Worm (Caenorhabditis elegans) whole organism, midembryonic: ENCODE measurements around the gene R02D5.3.

Source experiments
- T22C8.4 ChIP-seq: fragments of 200-800 bp; sonication (Bioruptor generic); IDR thresholded peaks from 2 replicates; pipeline ENCODE4 v1.3.6; 2022; ENCODE audit warnings: missing genetic modification characterization, missing compliant biosample characterization
- cog-1 ChIP-seq: sonication (generic microtip); optimal IDR thresholded peaks from 2 replicates; lab custom pipeline; 2016; ENCODE audit warnings: missing genetic modification characterization, missing compliant biosample characterization
- flt-1 ChIP-seq: fragments of 200-800 bp; sonication (Bioruptor generic); IDR thresholded peaks from 2 replicates; pipeline ENCODE4 v1.3.6; 2022; ENCODE audit warnings: missing genetic modification characterization, missing compliant biosample characterization
- klf-2 ChIP-seq: fragments of 200-800 bp; sonication (Bioruptor generic); conservative IDR thresholded peaks from 2 replicates; pipeline ENCODE4 v1.3.6; 2022; ENCODE audit warnings: missing genetic modification reagents, missing genetic modification characterization, missing compliant biosample characterization
- med-1 ChIP-seq: sonication (generic microtip); optimal IDR thresholded peaks from 2 replicates; lab custom pipeline; 2017; ENCODE audit warnings: missing genetic modification characterization, mild to moderate bottlenecking, missing compliant biosample characterization, antibody characterized with exemption, missing genetic modification reagents; ENCODE audit not compliant: insufficient read depth
- ref-1 ChIP-seq: fragments of 200-800 bp; sonication (Bioruptor generic); conservative IDR thresholded peaks from 2 replicates; pipeline ENCODE4 v1.3.6; 2022; ENCODE audit warnings: missing genetic modification reagents, missing genetic modification characterization, missing compliant biosample characterization
- tab-1 ChIP-seq: fragments of 200-800 bp; sonication (Bioruptor generic); IDR thresholded peaks from 2 replicates; pipeline ENCODE4 v1.3.6; 2022; ENCODE audit warnings: missing genetic modification characterization, missing compliant biosample characterization
- ztf-23 ChIP-seq: fragments of 200-800 bp; sonication (Bioruptor generic); IDR thresholded peaks from 2 replicates; pipeline ENCODE4 v1.3.6; 2022; ENCODE audit warnings: missing genetic modification reagents, missing genetic modification characterization, missing compliant biosample characterization
- ztf-29 ChIP-seq: fragments of 200-800 bp; sonication (Bioruptor generic); IDR thresholded peaks from 2 replicates; pipeline ENCODE4 v1.3.6; 2022; ENCODE audit warnings: missing genetic modification reagents, missing genetic modification characterization, missing compliant biosample characterization

Gene R02D5.3

ce11 chrV:14482728-14483210 lies at the start of gene R02D5.3:
R02D5.3 (plus strand) TSS chrV:14483160.
- TF ChIP-seq klf-2 (GFP tag; lab: Robert Waterston, UW) (no peak), T22C8.4 (GFP tag; lab: Robert Waterston, UW) (no peak), tab-1 (GFP tag; lab: Robert Waterston, UW) (no peak), ztf-23 (no peak), cog-1 (tag; lab: Kevin White, UChicago) (no peak), ref-1 (no peak)

- TF ChIP-seq flt-1 (GFP tag; lab: Robert Waterston, UW) (no peak), ztf-23 (no peak), klf-2 (GFP tag; lab: Robert Waterston, UW) (no peak), cog-1 (tag; lab: Kevin White, UChicago) (no peak), med-1 (GFP tag; lab: Kevin White, UChicago) (no peak), ztf-29 (GFP tag; lab: Robert Waterston, UW) (no peak), ref-1 (no peak), T22C8.4 (GFP tag; lab: Robert Waterston, UW) (no peak), tab-1 (GFP tag; lab: Robert Waterston, UW) (no peak)
Observed at ce11 chrV:14433584-14433983, 49.4 kb upstream of the R02D5.3 start.

- TF ChIP-seq tab-1 (GFP tag; lab: Robert Waterston, UW) (no peak), T22C8.4 (GFP tag; lab: Robert Waterston, UW) (no peak), flt-1 (GFP tag; lab: Robert Waterston, UW) (no peak), ztf-29 (GFP tag; lab: Robert Waterston, UW) (no peak)
Observed at ce11 chrV:14436195-14436594, 46.8 kb upstream of the R02D5.3 start.

- TF ChIP-seq flt-1 (GFP tag; lab: Robert Waterston, UW) (no peak), ref-1 (no peak), cog-1 (tag; lab: Kevin White, UChicago) (no peak), ztf-29 (GFP tag; lab: Robert Waterston, UW) (no peak), med-1 (GFP tag; lab: Kevin White, UChicago) (no peak), klf-2 (GFP tag; lab: Robert Waterston, UW) (no peak), tab-1 (GFP tag; lab: Robert Waterston, UW) (no peak), ztf-23 (no peak), T22C8.4 (GFP tag; lab: Robert Waterston, UW) (no peak)
Observed at ce11 chrV:14437355-14437754, 45.6 kb upstream of the R02D5.3 start.

ce11 chrV:14438099-14438739 lies 44.7 kb upstream of the R02D5.3 start:
- TF ChIP-seq ref-1, result no peak
- TF ChIP-seq ztf-29 (GFP tag; lab: Robert Waterston, UW), result no peak
- TF ChIP-seq ztf-23, result no peak
- no peak for TF ChIP-seq T22C8.4 (GFP tag; lab: Robert Waterston, UW)
- TF ChIP-seq flt-1 (GFP tag; lab: Robert Waterston, UW), result no peak
- TF ChIP-seq med-1 (GFP tag; lab: Kevin White, UChicago), result no peak
- TF ChIP-seq tab-1 (GFP tag; lab: Robert Waterston, UW), result no peak
- no peak for TF ChIP-seq cog-1 (tag; lab: Kevin White, UChicago)

ce11 chrV:14439236-14439635 lies 43.7 kb upstream of the R02D5.3 start:
- no peak for TF ChIP-seq cog-1 (tag; lab: Kevin White, UChicago)
- TF ChIP-seq klf-2 (GFP tag; lab: Robert Waterston, UW), result no peak
- no peak for TF ChIP-seq ref-1
- no peak for TF ChIP-seq ztf-29 (GFP tag; lab: Robert Waterston, UW)
- no peak for TF ChIP-seq flt-1 (GFP tag; lab: Robert Waterston, UW)
- no peak for TF ChIP-seq med-1 (GFP tag; lab: Kevin White, UChicago)
- TF ChIP-seq tab-1 (GFP tag; lab: Robert Waterston, UW), result no peak
- no peak for TF ChIP-seq T22C8.4 (GFP tag; lab: Robert Waterston, UW)
- no peak for TF ChIP-seq ztf-23

- TF ChIP-seq med-1 (GFP tag; lab: Kevin White, UChicago) (no peak), tab-1 (GFP tag; lab: Robert Waterston, UW) (no peak), flt-1 (GFP tag; lab: Robert Waterston, UW) (no peak), ztf-29 (GFP tag; lab: Robert Waterston, UW) (no peak), cog-1 (tag; lab: Kevin White, UChicago) (no peak), T22C8.4 (GFP tag; lab: Robert Waterston, UW) (no peak), ref-1 (no peak), ztf-23 (no peak), klf-2 (GFP tag; lab: Robert Waterston, UW) (no peak)
Observed at ce11 chrV:14440841-14441240, 42.1 kb upstream of the R02D5.3 start, which contains the start of gene F23B12.4. F23B12.4 (plus strand) TSS chrV:14441141.

ce11 chrV:14443471-14444015 lies 39.4 kb upstream of the R02D5.3 start:
- peak; percentile 63 for TF ChIP-seq ztf-23
- TF ChIP-seq tab-1 (GFP tag; lab: Robert Waterston, UW), result 0 out of 2 replicates have a peak, but pooled peaks have one; percentile 14

- TF ChIP-seq flt-1 (GFP tag; lab: Robert Waterston, UW) (no peak), med-1 (GFP tag; lab: Kevin White, UChicago) (no peak)
Observed at ce11 chrV:14446453-14446852, 36.5 kb upstream of the R02D5.3 start.

ce11 chrV:14447240-14447763 lies 35.7 kb upstream of the R02D5.3 start, which contains the start of the genes dlat-1 and fntb-1:
dlat-1 (minus strand) TSS chrV:14447290.
fntb-1 (plus strand) TSS chrV:14447651.
- TF ChIP-seq ref-1 (no peak), ztf-29 (GFP tag; lab: Robert Waterston, UW) (no peak), tab-1 (GFP tag; lab: Robert Waterston, UW) (no peak), ztf-23 (no peak)
